Worm (Caenorhabditis elegans) whole organism, L4/young adult: ENCODE results near the gene gcy-9.

Experiments used
- dao-5 ChIP-seq: sonication (generic microtip); optimal IDR thresholded peaks from 2 replicates; lab custom pipeline; 2016; ENCODE audit warnings: missing genotype, missing genetic modification characterization, moderate library complexity, missing compliant biosample characterization
- him-1 ChIP-seq: sonication (generic microtip); optimal IDR thresholded peaks from 2 replicates; lab custom pipeline; 2016; ENCODE audit warnings: missing genotype, missing genetic modification reagents, missing genetic modification characterization, missing compliant biosample characterization

DNA sequence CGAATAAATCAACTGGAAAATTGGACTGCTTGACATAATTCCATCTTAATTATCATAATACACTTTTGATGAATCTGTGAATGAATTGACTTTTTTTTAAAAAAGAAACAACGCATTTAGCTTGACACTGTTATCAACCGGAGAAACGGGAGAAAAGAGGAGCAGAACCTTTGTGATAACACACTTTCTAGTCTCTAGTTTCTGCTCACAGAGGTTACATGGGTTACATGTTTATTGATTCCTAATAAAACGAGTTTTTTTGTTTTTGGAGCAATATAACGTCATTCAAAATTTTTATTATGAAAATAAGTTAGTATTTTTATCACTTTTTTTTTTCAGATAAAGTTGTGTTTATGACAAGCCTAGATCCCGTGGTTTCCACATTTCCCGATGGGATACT is 19.7 kb downstream of the gcy-9 start, which contains the start of gene hizr-1:
- TF ChIP-seq dao-5 (tag; lab: Kevin White, UChicago) (no peak), him-1 (tag; lab: Kevin White, UChicago) (no peak)
